Fruit fly (Drosophila melanogaster) whole organism, pupa: Measurements from ENCODE around the gene Kebab.

Experiments
- CG9948 ChIP-seq: fragments of 200-800 bp; sonication (Bioruptor generic); optimal IDR thresholded peaks from 2 replicates; lab custom pipeline; 2018; ENCODE audit warnings: missing biosample characterization, mild to moderate bottlenecking, missing genetic modification characterization, moderate library complexity
- EcR ChIP-seq: fragments of 200-800 bp; sonication (Bioruptor generic); optimal IDR thresholded peaks from 3 replicates; lab custom pipeline; 2019; ENCODE audit warnings: missing biosample characterization, missing genetic modification characterization, mild to moderate bottlenecking, moderate library complexity, missing genetic modification reagents
- Ets98B ChIP-seq: fragments of 200-800 bp; sonication (Bioruptor generic); IDR thresholded peaks from 2 replicates; pipeline ENCODE4 v1.3.6; 2022; ENCODE audit warnings: missing biosample characterization, missing genetic modification characterization
- Pif1B ChIP-seq: fragments of 200-800 bp; sonication (Bioruptor generic); optimal IDR thresholded peaks from 3 replicates; lab custom pipeline; 2016; ENCODE audit warnings: missing biosample characterization, missing genetic modification characterization

dm6 chr2L:2011430-2011829 is 33.9 kb upstream of the Kebab start:
- TF ChIP-seq CG9948 (tag; lab: Kevin White, UChicago) (no peak), Pif1B (no peak), Ets98B (GFP tag; lab: Robert Waterston, UW) (no peak), EcR (GFP tag; lab: Kevin White, UChicago) (no peak)
